Worm (Caenorhabditis elegans): ENCODE data around the gene F34D10.8.

F34D10.8 gene

DNA sequence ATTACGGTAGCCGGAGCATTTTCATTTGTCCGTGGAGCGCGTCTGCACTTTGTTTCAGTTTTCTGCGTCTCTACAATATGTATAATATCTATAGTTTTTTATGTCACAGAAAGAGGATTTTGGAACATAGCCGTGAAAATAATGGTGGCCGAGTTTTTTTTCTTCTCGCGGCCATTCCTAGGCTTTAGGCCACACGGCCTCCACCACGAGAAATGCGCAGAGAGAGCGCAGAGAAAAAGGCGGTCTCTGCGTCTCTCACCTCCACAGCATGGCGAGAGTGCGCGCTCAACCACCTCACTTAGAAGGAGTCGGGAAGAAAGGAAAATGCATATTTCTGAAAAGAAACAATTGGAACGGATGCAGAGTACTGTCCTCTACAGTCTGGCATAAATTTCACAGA lies 35.2 kb upstream of the F34D10.8 start:
- TF ChIP-seq egrh-3 (GFP tag; IDR thresholded peaks at IDR 0.05) (peak; percentile 50; the same call in 1 of the 2 replicates), Y56A3A.18 (GFP tag; IDR thresholded peaks at IDR 0.05) (0 out of 2 replicates have a peak, but pooled peaks have one; percentile 28), mcd-1 (GFP tag; IDR thresholded peaks at IDR 0.05) (peak; percentile 92), ztf-18 (tag; optimal IDR thresholded peaks at IDR 0.05) (peak; percentile 88), let-607 (tag; optimal IDR thresholded peaks at IDR 0.05) (peak in 1 of 2 experiments; percentile 46), ceh-91 (GFP tag; IDR thresholded peaks at IDR 0.05) (peak; percentile 50; the same call in 1 of the 2 replicates), attf-3 (GFP tag; conservative IDR thresholded peaks at IDR 0.05) (0 out of 2 replicates have a peak, but pooled peaks have one; percentile 31), ceh-100 (GFP tag; IDR thresholded peaks at IDR 0.05) (peak; percentile 62), lir-1 (GFP tag; conservative IDR thresholded peaks at IDR 0.05) (0 out of 2 replicates have a peak, but pooled peaks have one; percentile 27), K11D2.4 (GFP tag; IDR thresholded peaks at IDR 0.05) (peak; percentile 81), lin-40 (tag; optimal IDR thresholded peaks at IDR 0.05) (peak; percentile 31), nfyb-1 (GFP tag; IDR thresholded peaks at IDR 0.05) (peak; percentile 78), hmg-1.2 (GFP tag; IDR thresholded peaks at IDR 0.05) (peak; percentile 93), C17E4.6 (GFP tag; IDR thresholded peaks at IDR 0.05) (peak; percentile 55; the same call in 1 of the 2 replicates)

DNA sequence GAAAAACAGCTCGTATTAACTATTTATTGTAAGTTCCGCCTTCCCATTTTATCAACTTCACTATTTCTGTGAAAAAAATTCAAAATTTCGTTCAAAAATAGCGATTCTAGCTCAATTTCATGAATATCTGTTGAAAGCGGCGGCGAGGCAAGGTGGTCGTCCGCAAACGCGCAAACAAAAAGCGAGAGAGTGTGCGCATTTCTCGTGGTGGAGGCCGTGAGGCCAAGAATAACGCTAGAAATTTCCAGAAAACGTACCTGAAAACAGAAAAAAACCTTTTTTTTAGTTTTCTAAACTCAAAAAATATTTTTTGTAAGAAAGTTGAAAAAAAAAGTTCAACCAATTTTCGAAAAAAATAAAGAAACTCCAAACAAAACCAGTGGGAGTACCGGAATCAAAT lies 33.4 kb upstream of the F34D10.8 start:
- peak; percentile 41 for TF ChIP-seq hmg-1.2 (GFP tag; IDR thresholded peaks at IDR 0.05)
- peak; percentile 58 for TF ChIP-seq ztf-18 (tag; optimal IDR thresholded peaks at IDR 0.05)
- peak; percentile 72 for TF ChIP-seq mcd-1 (GFP tag; IDR thresholded peaks at IDR 0.05)
- TF ChIP-seq hsf-1 (GFP tag; IDR thresholded peaks at IDR 0.05) = peak; percentile 90

DNA sequence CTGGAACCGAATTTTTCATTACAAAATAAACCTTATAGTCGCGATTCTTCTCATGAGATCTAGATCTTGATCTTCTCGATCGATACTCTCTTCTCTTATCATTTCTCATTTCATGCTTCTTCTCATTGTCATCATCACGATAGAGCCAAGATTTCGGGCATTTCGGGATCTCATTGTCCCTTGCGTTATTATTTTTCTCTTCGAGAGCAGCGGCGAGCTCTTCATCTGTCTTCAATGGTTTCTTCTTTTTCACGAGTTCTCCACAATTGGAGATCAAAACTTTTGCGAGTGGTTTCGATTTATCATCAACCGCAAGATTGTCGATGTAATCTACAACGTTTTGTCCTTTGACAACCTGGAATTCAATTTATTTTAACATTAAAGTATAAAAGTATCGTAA lies 32.2 kb upstream of the F34D10.8 start:
- TF ChIP-seq attf-6 (GFP tag; IDR thresholded peaks at IDR 0.05) = no peak
- no peak for TF ChIP-seq ekl-4 (GFP tag; IDR thresholded peaks at IDR 0.05)
- no peak for TF ChIP-seq rec-8 (tag; optimal IDR thresholded peaks at IDR 0.05)
- no peak for TF ChIP-seq F22D6.2 (tag; optimal IDR thresholded peaks at IDR 0.05)
- TF ChIP-seq pbrm-1 (GFP tag; IDR thresholded peaks at IDR 0.05) = no peak
- TF ChIP-seq aptf-3 (GFP tag; IDR thresholded peaks at IDR 0.05) = no peak
- TF ChIP-seq tbp1 (GFP tag; optimal IDR thresholded peaks at IDR 0.05) = no peak
- no peak for TF ChIP-seq ets-4 (GFP tag; optimal IDR thresholded peaks at IDR 0.05)
- TF ChIP-seq F55B11.4 (tag; optimal IDR thresholded peaks at IDR 0.05; ENCODE audit: borderline replicate concordance, insufficient read depth) = no peak
- no peak for TF ChIP-seq F37B4.10 (GFP tag; IDR thresholded peaks at IDR 0.05)
- no peak for TF ChIP-seq madf-6 (GFP tag; IDR thresholded peaks at IDR 0.05)
- no peak for TF ChIP-seq tbx-9 (tag; optimal IDR thresholded peaks at IDR 0.05; ENCODE audit: borderline replicate concordance)
- TF ChIP-seq nhr-27 (tag; optimal IDR thresholded peaks at IDR 0.05) = no peak
- no peak for TF ChIP-seq ceh-100 (GFP tag; IDR thresholded peaks at IDR 0.05)

DNA sequence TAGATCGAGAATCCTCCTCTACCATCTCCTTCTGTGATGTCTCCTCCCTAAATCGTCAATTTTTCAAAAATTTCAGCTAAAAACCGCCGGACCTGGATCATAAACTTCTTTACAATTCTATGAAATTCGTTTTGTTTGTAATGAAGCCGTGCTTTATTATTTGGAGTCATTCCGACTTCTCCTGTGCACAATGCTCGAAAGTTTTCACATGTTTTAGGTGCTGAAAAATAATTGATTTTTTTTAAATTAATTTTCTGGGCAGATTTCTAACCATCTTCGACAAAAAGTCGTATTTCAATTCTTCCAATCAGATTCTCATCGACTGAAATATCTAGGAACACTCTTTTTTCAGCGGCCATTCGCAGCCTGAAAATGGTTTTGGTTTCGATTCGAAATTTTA lies 31.3 kb upstream of the F34D10.8 start, which contains the start of gene cyn-9:
Gene cyn-9, minus strand, starts transcription at position 366 of the 400 bp plus-strand sequence.
- TF ChIP-seq ztf-3 (GFP tag; optimal IDR thresholded peaks at IDR 0.05) = peak; percentile 37
- TF ChIP-seq ekl-4 (GFP tag; IDR thresholded peaks at IDR 0.05) = peak; percentile 56; the same call in 1 of the 2 replicates
- peak; percentile 33 for TF ChIP-seq athp-1 (tag; optimal IDR thresholded peaks at IDR 0.05)
- 0 out of 2 replicates have a peak, but pooled peaks have one; percentile 20 for TF ChIP-seq hsf-1 (GFP tag; IDR thresholded peaks at IDR 0.05)
- TF ChIP-seq F39B2.1 (GFP tag; IDR thresholded peaks at IDR 0.05) = 0 out of 2 replicates have a peak, but pooled peaks have one; percentile 21
- no peak for TF ChIP-seq cebp-1 (GFP tag; IDR thresholded peaks at IDR 0.05)
- peak; percentile 3 for TF ChIP-seq cebp-1 (tag; optimal IDR thresholded peaks at IDR 0.05)
- TF ChIP-seq hrde-1 (tag; optimal IDR thresholded peaks at IDR 0.05; ENCODE audit: borderline replicate concordance) = peak; percentile 3
- peak; percentile 32 for TF ChIP-seq lin-54 (GFP tag; optimal IDR thresholded peaks at IDR 0.05)
- no peak for TF ChIP-seq F57A8.1 (GFP tag; optimal IDR thresholded peaks at IDR 0.05)
- TF ChIP-seq C17E4.6 (GFP tag; IDR thresholded peaks at IDR 0.05) = no peak
- no peak for TF ChIP-seq let-607 (tag; optimal IDR thresholded peaks at IDR 0.05)
